Worm (Caenorhabditis elegans) whole organism, L1 larva: ENCODE measurements around the gene F43C11.12.

Experiments used
- lin-13 ChIP-seq: fragments of 150-350 bp; optimal IDR thresholded peaks from 2 replicates; lab custom pipeline; 2014; ENCODE audit warnings: missing biosample characterization, missing genetic modification reagents, missing genetic modification characterization
- lin-15B ChIP-seq: fragments of 150-350 bp; sonication (generic microtip); optimal IDR thresholded peaks from 3 replicates; lab custom pipeline; 2014; ENCODE audit warnings: missing biosample characterization, missing genetic modification characterization
- lir-3 ChIP-seq: sonication (generic microtip); optimal IDR thresholded peaks from 2 replicates; lab custom pipeline; 2016; ENCODE audit warnings: mild to moderate bottlenecking, missing genetic modification characterization, moderate library complexity, missing compliant biosample characterization; ENCODE audit not compliant: poor library complexity
- nhr-28 ChIP-seq: fragments of 150-350 bp; optimal IDR thresholded peaks from 2 replicates; lab custom pipeline; 2014; ENCODE audit warnings: missing biosample characterization, missing genetic modification characterization
- nhr-76 ChIP-seq: sonication (generic microtip); optimal IDR thresholded peaks from 2 replicates; lab custom pipeline; 2017; ENCODE audit warnings: missing biosample characterization, missing genetic modification characterization

DNA sequence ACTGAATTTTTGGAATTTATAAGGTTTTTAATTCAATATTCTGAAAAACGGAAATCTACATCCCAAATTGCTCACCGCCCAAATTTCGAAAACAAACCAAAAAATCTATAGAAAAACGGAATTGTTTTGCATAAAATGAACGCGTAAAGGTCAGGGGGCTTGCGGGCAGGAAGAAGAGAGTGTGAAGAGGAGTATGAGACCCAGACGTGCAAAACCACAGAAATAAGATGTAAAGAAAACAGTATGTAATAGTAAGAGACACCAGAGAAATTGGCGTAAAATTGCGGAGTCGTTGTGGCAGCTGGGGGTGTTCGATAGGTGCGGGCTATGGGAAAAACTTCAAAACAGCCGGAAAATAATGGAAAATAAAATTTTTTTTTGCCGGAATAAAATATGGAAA is 25.5 kb downstream of the F43C11.12 start:
- no peak for TF ChIP-seq lin-15B (tag; lab: Kevin White, UChicago)
- no peak for TF ChIP-seq nhr-76
- TF ChIP-seq nhr-28 (tag; lab: Kevin White, UChicago): no peak
- no peak for TF ChIP-seq lin-13 (GFP tag; lab: Kevin White, UChicago)
- TF ChIP-seq lir-3 (tag; lab: Kevin White, UChicago): no peak
